Worm (Caenorhabditis elegans): ENCODE measurements around the gene nspc-14.

DNA sequence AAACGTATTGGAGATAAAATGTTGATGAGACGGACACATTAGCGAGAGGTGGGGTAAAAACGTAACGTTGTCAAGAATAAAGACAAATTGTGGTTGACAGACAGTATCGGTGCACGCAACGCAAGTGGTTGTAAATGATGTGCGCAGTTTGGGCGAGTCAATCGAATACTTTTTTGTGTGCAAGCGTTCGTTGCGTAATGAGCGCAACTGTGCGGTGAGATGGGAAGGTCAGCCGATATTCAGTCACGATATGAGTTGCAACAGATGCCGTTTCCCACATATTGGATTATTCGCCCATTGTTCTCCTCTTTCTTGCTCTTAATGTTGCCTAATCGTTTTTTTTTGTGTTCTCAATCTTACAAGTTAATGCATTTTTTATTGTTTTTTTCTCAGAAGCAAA lies 38.1 kb downstream of the nspc-14 start, which contains the start of gene ceh-40:
- TF ChIP-seq hlh-11 (tag; optimal IDR thresholded peaks at IDR 0.05) (no peak), nhr-48 (tag; optimal IDR thresholded peaks at IDR 0.05) (no peak), lin-13 (GFP tag; optimal IDR thresholded peaks at IDR 0.05) (no peak), egl-27 (tag; optimal IDR thresholded peaks at IDR 0.05) (no peak), nhr-237 (tag; optimal IDR thresholded peaks at IDR 0.05) (no peak), nhr-11 (tag; optimal IDR thresholded peaks at IDR 0.05) (no peak)

Measured in whole organism, L4 larva.